Fruit fly (Drosophila melanogaster) whole organism, pupa: ENCODE measurements around the gene CG4572.
A peak's percentile ranks its signal among the peaks of the same experiment; 100 is the strongest.

Experiments
- CG10348 ChIP-seq: fragments of 200-800 bp; sonication (Bioruptor generic); IDR thresholded peaks from 2 replicates; pipeline ENCODE4 v1.3.6; 2022; ENCODE audit warnings: missing biosample characterization, missing genetic modification characterization
- CG12605 ChIP-seq: fragments of 200-800 bp; sonication (Bioruptor generic); IDR thresholded peaks from 2 replicates; pipeline ENCODE4 v1.3.6; 2022; ENCODE audit warnings: missing biosample characterization, missing genetic modification characterization
- CG13204 ChIP-seq: fragments of 200-800 bp; sonication (Bioruptor generic); optimal IDR thresholded peaks from 2 replicates; lab custom pipeline; 2018; ENCODE audit warnings: missing biosample characterization, mild to moderate bottlenecking, missing genetic modification characterization, moderate library complexity
- CG14655 ChIP-seq: fragments of 200-800 bp; sonication (Bioruptor generic); optimal IDR thresholded peaks from 3 replicates; lab custom pipeline; 2017; ENCODE audit warnings: mild to moderate bottlenecking, missing biosample characterization, missing genetic modification reagents, missing genetic modification characterization
- CG15710 ChIP-seq: fragments of 200-800 bp; sonication (Bioruptor generic); optimal IDR thresholded peaks from 2 replicates; lab custom pipeline; 2018; ENCODE audit warnings: missing biosample characterization, mild to moderate bottlenecking, missing genetic modification characterization, moderate library complexity
- CG17806 ChIP-seq: fragments of 200-800 bp; sonication (Bioruptor generic); optimal IDR thresholded peaks from 2 replicates; lab custom pipeline; 2018; ENCODE audit warnings: missing biosample characterization, mild to moderate bottlenecking, missing genetic modification characterization, moderate library complexity
- CG32121 ChIP-seq: fragments of 200-800 bp; sonication (Bioruptor generic); IDR thresholded peaks from 2 replicates; pipeline ENCODE4 v1.3.6; 2022; ENCODE audit warnings: missing biosample characterization, missing genetic modification characterization
- CG34367 ChIP-seq: fragments of 200-800 bp; sonication (Bioruptor generic); optimal IDR thresholded peaks from 2 replicates; lab custom pipeline; 2018; ENCODE audit warnings: missing biosample characterization, mild to moderate bottlenecking, missing genetic modification characterization
- CG4496 ChIP-seq: fragments of 200-800 bp; sonication (Bioruptor generic); IDR thresholded peaks from 3 replicates; pipeline ENCODE4 v1.3.6; 2022; ENCODE audit warnings: missing biosample characterization, missing genetic modification characterization
- CG8159 ChIP-seq: fragments of 200-800 bp; sonication (Bioruptor generic); optimal IDR thresholded peaks from 3 replicates; lab custom pipeline; 2018; ENCODE audit warnings: missing biosample characterization, mild to moderate bottlenecking, missing genetic modification characterization, moderate library complexity
- CG8301 ChIP-seq: fragments of 200-800 bp; sonication (Bioruptor generic); optimal IDR thresholded peaks from 2 replicates; lab custom pipeline; 2018; ENCODE audit warnings: missing biosample characterization, mild to moderate bottlenecking, missing genetic modification characterization
- CG9948 ChIP-seq: fragments of 200-800 bp; sonication (Bioruptor generic); optimal IDR thresholded peaks from 2 replicates; lab custom pipeline; 2018; ENCODE audit warnings: missing biosample characterization, mild to moderate bottlenecking, missing genetic modification characterization, moderate library complexity
- D1 ChIP-seq: fragments of 200-800 bp; sonication (Bioruptor generic); optimal IDR thresholded peaks from 2 replicates; lab custom pipeline; 2018; ENCODE audit warnings: missing biosample characterization, mild to moderate bottlenecking, missing genetic modification characterization, moderate library complexity
- EcR ChIP-seq: fragments of 200-800 bp; sonication (Bioruptor generic); optimal IDR thresholded peaks from 3 replicates; lab custom pipeline; 2019; ENCODE audit warnings: missing biosample characterization, missing genetic modification characterization, mild to moderate bottlenecking, moderate library complexity, missing genetic modification reagents
- Ets98B ChIP-seq: fragments of 200-800 bp; sonication (Bioruptor generic); IDR thresholded peaks from 2 replicates; pipeline ENCODE4 v1.3.6; 2022; ENCODE audit warnings: missing biosample characterization, missing genetic modification characterization
- Pif1A ChIP-seq: fragments of 200-800 bp; sonication (Bioruptor generic); optimal IDR thresholded peaks from 3 replicates; lab custom pipeline; 2016; ENCODE audit warnings: missing biosample characterization, missing genetic modification characterization
- Pif1B ChIP-seq: fragments of 200-800 bp; sonication (Bioruptor generic); optimal IDR thresholded peaks from 3 replicates; lab custom pipeline; 2016; ENCODE audit warnings: missing biosample characterization, missing genetic modification characterization
- Snoo ChIP-seq: fragments of 200-800 bp; sonication (Bioruptor generic); optimal IDR thresholded peaks from 3 replicates; lab custom pipeline; 2017; ENCODE audit warnings: missing biosample characterization, mild to moderate bottlenecking, missing genetic modification characterization, inconsistent platforms
- fd96Ca ChIP-seq: fragments of 200-800 bp; sonication (Bioruptor generic); IDR thresholded peaks from 3 replicates; pipeline ENCODE4 v1.3.6; 2022; ENCODE audit warnings: missing biosample characterization, missing genetic modification characterization
- gl ChIP-seq: fragments of 200-800 bp; sonication (Bioruptor generic); optimal IDR thresholded peaks from 2 replicates; lab custom pipeline; 2018; ENCODE audit warnings: missing biosample characterization, mild to moderate bottlenecking, missing genetic modification characterization
- rn ChIP-seq: fragments of 200-800 bp; sonication (Bioruptor generic); IDR thresholded peaks from 2 replicates; pipeline ENCODE4 v1.3.6; 2022; ENCODE audit warnings: missing biosample characterization, missing genetic modification characterization

Gene CG4572

DNA sequence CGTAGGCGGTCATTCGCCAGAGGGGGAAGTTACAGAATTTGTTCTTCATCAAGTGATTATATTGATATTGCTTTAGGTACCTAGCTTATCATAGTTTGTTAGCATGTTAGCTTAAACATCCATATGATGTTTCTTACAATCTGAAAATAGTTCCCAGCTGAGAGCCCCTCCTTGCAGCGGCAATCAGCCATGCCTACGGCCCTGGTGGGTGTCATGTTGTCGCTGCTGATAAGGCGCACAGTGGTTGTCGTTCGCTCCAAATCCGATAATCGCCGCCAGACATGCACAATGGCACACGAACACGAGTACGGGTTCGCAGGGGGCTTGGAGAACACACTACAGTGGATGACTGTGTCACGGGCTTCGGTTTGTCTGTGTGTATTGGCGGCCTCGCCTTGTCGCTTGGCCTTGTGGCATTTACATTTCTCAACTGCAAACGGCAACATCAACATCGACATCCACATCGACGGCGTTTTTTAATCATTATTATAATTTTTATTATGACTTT, 41.8 kb upstream of the CG4572 start:
- TF ChIP-seq Pif1B (GFP tag; lab: Kevin White, UChicago) (peak; percentile 69), fd96Ca (GFP tag; lab: Robert Waterston, UW) (peak; percentile 92), CG10348 (no peak; the same call in 1 of the 2 replicates), Ets98B (GFP tag; lab: Robert Waterston, UW) (peak; percentile 83), Pif1A (GFP tag; lab: Kevin White, UChicago) (peak; percentile 83), CG32121 (GFP tag; lab: Robert Waterston, UW) (peak; percentile 91), CG8301 (tag; lab: Kevin White, UChicago) (peak; percentile 78), rn (no peak; the same call in 1 of the 2 replicates), EcR (GFP tag; lab: Kevin White, UChicago) (peak; percentile 49), CG14655 (peak; percentile 83), D1 (no peak), CG17806 (tag; lab: Kevin White, UChicago) (peak; percentile 78), CG12605 (GFP tag; lab: Robert Waterston, UW) (peak; percentile 77), Snoo (tag; lab: Kevin White, UChicago) (peak; percentile 87), CG4496 (GFP tag; lab: Robert Waterston, UW) (peak; percentile 94), gl (tag; lab: Kevin White, UChicago) (peak; percentile 74), CG8159 (tag; lab: Kevin White, UChicago) (peak; percentile 84), CG13204 (GFP tag; lab: Kevin White, UChicago) (peak; percentile 57), CG34367 (tag; lab: Kevin White, UChicago) (peak; percentile 82), CG9948 (tag; lab: Kevin White, UChicago) (peak; percentile 78), CG15710 (tag; lab: Kevin White, UChicago) (peak; percentile 85)

DNA sequence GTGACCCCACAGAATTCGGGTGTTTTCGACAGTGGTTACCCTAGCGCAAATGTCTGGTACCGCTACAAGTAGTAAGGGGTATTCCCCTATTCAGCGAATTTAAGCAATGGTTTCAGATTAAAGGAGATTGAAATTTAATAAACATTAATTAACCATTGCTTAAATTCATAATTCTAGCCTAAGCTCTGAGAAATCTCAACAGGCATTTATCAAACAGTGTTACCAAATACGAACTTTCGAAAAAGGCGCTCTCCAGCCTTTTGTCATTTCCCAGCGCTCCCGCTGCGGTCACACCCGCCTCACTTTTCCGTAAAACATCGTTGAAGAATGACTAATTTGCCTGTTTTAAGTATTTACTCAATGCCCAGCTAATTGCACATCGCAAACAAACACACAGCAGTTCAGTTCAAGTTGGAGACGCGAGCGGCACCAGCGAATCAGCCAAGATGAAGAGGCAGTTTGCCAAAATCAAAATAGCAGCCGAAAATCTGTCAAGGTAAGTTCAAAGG, 40.7 kb upstream of the CG4572 start, which contains the start of the genes Surf6 and RhoGAP92B:
Surf6 (minus strand) TSS at position 4 of the 509 bp plus-strand sequence.
RhoGAP92B (plus strand) TSS at position 300 of the 509 bp plus-strand sequence.
- TF ChIP-seq rn: no peak
- TF ChIP-seq CG34367 (tag; lab: Kevin White, UChicago): peak; percentile 44
- TF ChIP-seq Snoo (tag; lab: Kevin White, UChicago): peak; percentile 40
- TF ChIP-seq CG8159 (tag; lab: Kevin White, UChicago): peak; percentile 14
- no peak for TF ChIP-seq CG10348
- TF ChIP-seq Pif1A (GFP tag; lab: Kevin White, UChicago): no peak
- no peak for TF ChIP-seq CG14655
- TF ChIP-seq Ets98B (GFP tag; lab: Robert Waterston, UW): no peak
- TF ChIP-seq D1: no peak
- TF ChIP-seq CG4496 (GFP tag; lab: Robert Waterston, UW): peak; percentile 29; the same call in 1 of the 3 replicates
- peak; percentile 43 for TF ChIP-seq CG15710 (tag; lab: Kevin White, UChicago)
- no peak for TF ChIP-seq gl (tag; lab: Kevin White, UChicago)
- peak; percentile 68 for TF ChIP-seq EcR (GFP tag; lab: Kevin White, UChicago)
- TF ChIP-seq CG12605 (GFP tag; lab: Robert Waterston, UW): peak; percentile 56; the same call in 1 of the 2 replicates
- TF ChIP-seq CG8301 (tag; lab: Kevin White, UChicago): no peak
- TF ChIP-seq CG13204 (GFP tag; lab: Kevin White, UChicago): no peak
- peak; percentile 30 for TF ChIP-seq Pif1B (GFP tag; lab: Kevin White, UChicago)
- TF ChIP-seq CG9948 (tag; lab: Kevin White, UChicago): no peak
- peak; percentile 40; the same call in 1 of the 3 replicates for TF ChIP-seq fd96Ca (GFP tag; lab: Robert Waterston, UW)
- peak; percentile 68 for TF ChIP-seq CG32121 (GFP tag; lab: Robert Waterston, UW)
- TF ChIP-seq CG17806 (tag; lab: Kevin White, UChicago): peak; percentile 12

DNA sequence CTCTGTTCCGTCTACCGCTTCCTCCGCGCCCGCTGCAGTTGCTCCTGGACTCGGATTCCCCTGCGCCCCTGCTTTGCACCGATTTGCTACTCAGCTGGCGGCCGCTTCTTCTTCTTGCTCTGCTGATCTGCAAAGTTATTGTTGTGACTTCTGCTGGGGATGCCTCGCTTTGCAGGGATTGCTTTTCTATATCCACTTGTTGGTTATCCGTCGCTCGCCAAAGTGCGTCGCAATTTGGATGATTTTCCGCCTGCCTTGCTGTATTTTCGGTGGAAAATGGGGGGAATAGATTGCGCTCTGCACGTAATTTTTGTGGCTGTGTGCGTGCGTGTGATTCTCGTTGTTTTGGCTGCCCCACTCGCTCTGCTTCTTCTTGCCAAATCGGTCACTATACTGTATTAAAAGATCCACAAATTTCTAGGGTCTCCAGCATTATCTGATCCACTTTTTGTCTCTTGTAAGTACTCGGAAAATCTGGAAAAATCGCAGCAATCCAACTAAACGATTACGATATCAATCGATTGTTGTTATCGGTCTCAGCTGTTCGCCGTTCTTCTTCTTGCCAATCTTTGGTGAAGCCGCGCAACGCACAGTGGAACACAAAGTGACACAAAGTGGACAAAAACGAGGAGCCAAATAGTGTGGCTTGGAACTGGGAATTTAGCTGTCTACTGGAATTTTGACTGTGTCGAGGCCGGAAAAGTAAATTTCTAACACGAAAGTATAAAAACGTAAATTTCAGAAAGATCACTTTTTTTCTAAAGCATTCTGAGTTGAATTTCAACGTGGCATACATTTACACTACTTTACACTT, 38.9 kb upstream of the CG4572 start, which contains the start of gene ClpX:
ClpX (minus strand) TSS at position 764 of the 814 bp plus-strand sequence.
- TF ChIP-seq CG4496 (GFP tag; lab: Robert Waterston, UW): peak; percentile 26; the same call in 1 of the 3 replicates
- TF ChIP-seq Ets98B (GFP tag; lab: Robert Waterston, UW): no peak
- TF ChIP-seq, all 21 proteins: peak for 1

DNA sequence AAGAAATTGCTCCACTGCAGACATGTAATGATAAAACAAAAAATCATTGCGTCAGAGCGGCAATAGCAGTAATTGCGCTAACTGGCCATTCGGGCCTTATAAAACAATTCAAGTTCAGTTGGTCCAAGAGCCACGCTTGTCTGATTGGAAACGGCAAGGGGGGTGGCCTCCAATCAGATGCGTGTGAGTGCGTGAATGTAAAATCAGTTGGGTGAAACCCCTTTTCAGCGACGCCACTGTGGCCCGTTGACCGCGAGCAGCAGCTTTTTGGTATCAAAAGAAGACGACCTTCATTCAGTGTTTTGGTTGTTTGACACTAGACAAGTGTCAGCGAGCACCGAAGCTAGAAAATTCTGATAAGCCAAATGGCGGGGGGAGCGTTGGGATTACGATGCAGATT, 38.1 kb upstream of the CG4572 start:
- TF ChIP-seq Snoo (tag; lab: Kevin White, UChicago): no peak
- TF ChIP-seq CG15710 (tag; lab: Kevin White, UChicago): no peak
- TF ChIP-seq Ets98B (GFP tag; lab: Robert Waterston, UW): no peak
- no peak for TF ChIP-seq gl (tag; lab: Kevin White, UChicago)
- no peak for TF ChIP-seq CG9948 (tag; lab: Kevin White, UChicago)
- no peak for TF ChIP-seq CG14655
- TF ChIP-seq CG17806 (tag; lab: Kevin White, UChicago): no peak
- TF ChIP-seq fd96Ca (GFP tag; lab: Robert Waterston, UW): 0 out of 3 replicates have a peak, but pooled peaks have one; percentile 5

- no peak for TF ChIP-seq CG8301 (tag; lab: Kevin White, UChicago)
- no peak for TF ChIP-seq CG12605 (GFP tag; lab: Robert Waterston, UW)
- TF ChIP-seq CG34367 (tag; lab: Kevin White, UChicago): no peak
- no peak for TF ChIP-seq gl (tag; lab: Kevin White, UChicago)
- no peak for TF ChIP-seq Pif1B (GFP tag; lab: Kevin White, UChicago)
- TF ChIP-seq CG14655: no peak
- TF ChIP-seq CG17806 (tag; lab: Kevin White, UChicago): no peak
- TF ChIP-seq CG15710 (tag; lab: Kevin White, UChicago): no peak
- no peak for TF ChIP-seq Snoo (tag; lab: Kevin White, UChicago)
- no peak for TF ChIP-seq D1
- TF ChIP-seq Ets98B (GFP tag; lab: Robert Waterston, UW): no peak
- TF ChIP-seq CG13204 (GFP tag; lab: Kevin White, UChicago): no peak
- TF ChIP-seq CG8159 (tag; lab: Kevin White, UChicago): no peak
Measured at dm6 chr3R:19901742-19902141, 37.5 kb upstream of the CG4572 start.
